Fruit fly (Drosophila melanogaster) whole organism, embryonic: Measurements from ENCODE around the gene CG31855.
A peak's percentile ranks its signal among the peaks of the same experiment; 100 is the strongest.

Source experiments
- ATbp ChIP-seq: fragments of 200-800 bp; sonication (Bioruptor generic); optimal IDR thresholded peaks from 2 replicates; lab custom pipeline; 2017; ENCODE audit warnings: missing biosample characterization, mild to moderate bottlenecking, missing genetic modification characterization, missing genetic modification reagents
- CG10147 ChIP-seq: fragments of 200-800 bp; sonication (Bioruptor generic); optimal IDR thresholded peaks from 2 replicates; lab custom pipeline; 2019; ENCODE audit warnings: missing biosample characterization, mild to moderate bottlenecking, missing genetic modification characterization, moderate library complexity
- CG10267 ChIP-seq: fragments of 200-800 bp; sonication (Bioruptor generic); optimal IDR thresholded peaks from 2 replicates; lab custom pipeline; 2018; ENCODE audit warnings: missing biosample characterization, mild to moderate bottlenecking, missing genetic modification characterization, moderate library complexity
- CG10366 ChIP-seq: fragments of 200-800 bp; sonication (Bioruptor generic); IDR thresholded peaks from 2 replicates; pipeline ENCODE4 v1.3.6; 2022; ENCODE audit warnings: missing biosample characterization, missing genetic modification characterization
- CG10654 ChIP-seq: fragments of 200-800 bp; sonication (Bioruptor generic); optimal IDR thresholded peaks from 2 replicates; lab custom pipeline; 2016; ENCODE audit warnings: missing biosample characterization, missing genetic modification characterization
- CG11085 ChIP-seq: fragments of 200-800 bp; sonication (Bioruptor generic); IDR thresholded peaks from 2 replicates; pipeline ENCODE4 v1.3.6; 2022; ENCODE audit warnings: missing biosample characterization, missing genetic modification characterization
- CG12155 ChIP-seq: fragments of 200-800 bp; sonication (Bioruptor generic); optimal IDR thresholded peaks from 3 replicates; lab custom pipeline; 2016; ENCODE audit warnings: missing biosample characterization, missing genetic modification characterization
- CG12391 ChIP-seq: fragments of 200-800 bp; sonication (Bioruptor generic); optimal IDR thresholded peaks from 3 replicates; lab custom pipeline; 2018; ENCODE audit warnings: missing biosample characterization, mild to moderate bottlenecking, missing genetic modification characterization, moderate library complexity
- CG13624 ChIP-seq: fragments of 200-800 bp; sonication (Bioruptor generic); optimal IDR thresholded peaks from 2 replicates; lab custom pipeline; 2016; ENCODE audit warnings: missing biosample characterization, missing genetic modification characterization
- CG1602 ChIP-seq: fragments of 200-800 bp; sonication (Bioruptor generic); optimal IDR thresholded peaks from 3 replicates; lab custom pipeline; 2016; ENCODE audit warnings: missing biosample characterization, missing genetic modification characterization
- CG17186 ChIP-seq: fragments of 200-800 bp; sonication (Bioruptor generic); optimal IDR thresholded peaks from 3 replicates; lab custom pipeline; 2017; ENCODE audit warnings: missing biosample characterization, missing genetic modification reagents, missing genetic modification characterization
- CG17359 ChIP-seq: fragments of 200-800 bp; sonication (Bioruptor generic); optimal IDR thresholded peaks from 3 replicates; lab custom pipeline; 2018; ENCODE audit warnings: missing biosample characterization, mild to moderate bottlenecking, missing genetic modification characterization, moderate library complexity
- CG33213 ChIP-seq: fragments of 200-800 bp; sonication (Bioruptor generic); optimal IDR thresholded peaks from 3 replicates; lab custom pipeline; 2016; ENCODE audit warnings: missing biosample characterization, missing genetic modification characterization
- CG3995 ChIP-seq: fragments of 200-800 bp; sonication (Bioruptor generic); optimal IDR thresholded peaks from 3 replicates; lab custom pipeline; 2016; ENCODE audit warnings: missing biosample characterization, missing genetic modification characterization
- CG4360 ChIP-seq: fragments of 200-800 bp; sonication (Bioruptor generic); IDR thresholded peaks from 2 replicates; pipeline ENCODE4 v1.3.6; 2022; ENCODE audit warnings: missing biosample characterization, missing genetic modification characterization
- CG5245 ChIP-seq: fragments of 200-800 bp; sonication (Bioruptor generic); optimal IDR thresholded peaks from 3 replicates; lab custom pipeline; 2016; ENCODE audit warnings: missing biosample characterization, missing genetic modification characterization
- CG6683 ChIP-seq: fragments of 200-800 bp; sonication (Bioruptor generic); optimal IDR thresholded peaks from 2 replicates; lab custom pipeline; 2017; ENCODE audit warnings: missing biosample characterization, mild to moderate bottlenecking, missing genetic modification characterization, missing genetic modification reagents
- CG8944 ChIP-seq: fragments of 200-800 bp; sonication (Bioruptor generic); optimal IDR thresholded peaks from 3 replicates; lab custom pipeline; 2016; ENCODE audit warnings: missing biosample characterization, missing genetic modification characterization
- CG9727 ChIP-seq: fragments of 200-800 bp; sonication (Bioruptor generic); optimal IDR thresholded peaks from 3 replicates; lab custom pipeline; 2017; ENCODE audit warnings: missing biosample characterization, mild to moderate bottlenecking, missing genetic modification characterization
- CrebB ChIP-seq: fragments of 200-800 bp; sonication (Bioruptor generic); optimal IDR thresholded peaks from 3 replicates; lab custom pipeline; 2018; ENCODE audit warnings: missing biosample characterization, mild to moderate bottlenecking, missing genetic modification characterization
- Dll ChIP-seq: fragments of 200-800 bp; sonication (Bioruptor generic); IDR thresholded peaks from 4 replicates; pipeline ENCODE4 v1.3.6; 2022; ENCODE audit warnings: missing biosample characterization, missing genetic modification characterization; ENCODE audit not compliant: partially characterized antibody
- Doc3 ChIP-seq: fragments of 200-800 bp; sonication (Bioruptor generic); IDR thresholded peaks from 3 replicates; pipeline ENCODE4 v1.3.6; 2022; ENCODE audit warnings: missing biosample characterization, missing genetic modification characterization; ENCODE audit not compliant: partially characterized antibody
- Dp ChIP-seq: fragments of 200-800 bp; sonication (Bioruptor generic); optimal IDR thresholded peaks from 2 replicates; lab custom pipeline; 2018; ENCODE audit warnings: missing biosample characterization, mild to moderate bottlenecking, missing genetic modification characterization, moderate library complexity
- Fer1 ChIP-seq: fragments of 200-800 bp; sonication (Bioruptor generic); optimal IDR thresholded peaks from 2 replicates; lab custom pipeline; 2017; ENCODE audit warnings: missing biosample characterization, mild to moderate bottlenecking, missing genetic modification characterization
- Fer2 ChIP-seq: fragments of 200-800 bp; sonication (Bioruptor generic); optimal IDR thresholded peaks from 2 replicates; lab custom pipeline; 2018; ENCODE audit warnings: missing biosample characterization, mild to moderate bottlenecking, missing genetic modification characterization, moderate library complexity
- HLH3B ChIP-seq: fragments of 200-800 bp; sonication (Bioruptor generic); IDR thresholded peaks from 2 replicates; pipeline ENCODE4 v1.3.6; 2022; ENCODE audit warnings: missing biosample characterization, missing genetic modification characterization
- Hr51 ChIP-seq, 2 experiments: fragments of 200-800 bp; sonication (Bioruptor generic); optimal IDR thresholded peaks; 2 replicates in 1 of 2; 3 replicates in 1 of 2; lab custom pipeline; 2016 to 2018; ENCODE audit warnings: missing biosample characterization in 2 of 2, missing genetic modification characterization in 2 of 2, mild to moderate bottlenecking in 1 of 2, moderate library complexity in 1 of 2
- Lpt ChIP-seq: fragments of >200 bp; optimal IDR thresholded peaks from 2 replicates; lab custom pipeline; 2018; ENCODE audit warnings: missing biosample characterization, missing genetic modification characterization
- Med ChIP-seq: fragments of 200-800 bp; sonication (Bioruptor generic); peaks from one replicate; lab custom pipeline; 2016; ENCODE audit warnings: missing biosample characterization, missing genetic modification characterization, mild to moderate bottlenecking, inconsistent platforms, moderate library complexity
- NC2α ChIP-seq: fragments of 200-800 bp; sonication (Bioruptor generic); optimal IDR thresholded peaks from 2 replicates; lab custom pipeline; 2016; ENCODE audit warnings: missing biosample characterization, missing genetic modification characterization
- Ptx1 ChIP-seq: fragments of 200-800 bp; sonication (Bioruptor generic); IDR thresholded peaks from 2 replicates; pipeline ENCODE4 v1.3.6; 2022; ENCODE audit warnings: missing biosample characterization, missing genetic modification characterization
- TFAM ChIP-seq: fragments of 200-800 bp; sonication (Bioruptor generic); optimal IDR thresholded peaks from 2 replicates; lab custom pipeline; 2017; ENCODE audit warnings: missing biosample characterization, missing genetic modification characterization, inconsistent platforms
- al ChIP-seq: fragments of 200-800 bp; sonication (Bioruptor generic); IDR thresholded peaks from 2 replicates; pipeline ENCODE4 v1.3.6; 2022; ENCODE audit warnings: missing biosample characterization, missing genetic modification characterization
- amos ChIP-seq: fragments of 200-800 bp; sonication (Bioruptor generic); IDR thresholded peaks from 2 replicates; pipeline ENCODE4 v1.3.6; 2022; ENCODE audit warnings: missing biosample characterization, missing genetic modification characterization; ENCODE audit not compliant: partially characterized antibody
- br ChIP-seq: fragments of >200 bp; optimal IDR thresholded peaks from 2 replicates; lab custom pipeline; 2017
- dmrt99B ChIP-seq: fragments of 200-800 bp; sonication (Bioruptor generic); optimal IDR thresholded peaks from 2 replicates; lab custom pipeline; 2018; ENCODE audit warnings: missing biosample characterization, mild to moderate bottlenecking, missing genetic modification characterization, moderate library complexity
- ems ChIP-seq: fragments of 200-800 bp; sonication (Bioruptor generic); optimal IDR thresholded peaks from 3 replicates; lab custom pipeline; 2016; ENCODE audit warnings: missing biosample characterization, missing genetic modification characterization
- en ChIP-seq: fragments of 200-800 bp; sonication (Bioruptor generic); optimal IDR thresholded peaks from 2 replicates; lab custom pipeline; 2016; ENCODE audit warnings: missing biosample characterization, missing genetic modification characterization
- ftz-f1 ChIP-seq: fragments of 200-800 bp; sonication (Bioruptor generic); optimal IDR thresholded peaks from 2 replicates; lab custom pipeline; 2016; ENCODE audit warnings: missing biosample characterization, missing genetic modification characterization
- gfzf ChIP-seq: fragments of 200-800 bp; sonication (Bioruptor generic); optimal IDR thresholded peaks from 2 replicates; lab custom pipeline; 2016; ENCODE audit warnings: missing biosample characterization, mild to moderate bottlenecking, missing genetic modification characterization, moderate library complexity
- hth ChIP-seq: fragments of >200 bp; optimal IDR thresholded peaks from 2 replicates; lab custom pipeline; 2017; ENCODE audit warnings: inconsistent platforms
- oc ChIP-seq: fragments of 200-800 bp; sonication (Bioruptor generic); optimal IDR thresholded peaks from 2 replicates; lab custom pipeline; 2018; ENCODE audit warnings: missing biosample characterization, mild to moderate bottlenecking, missing genetic modification characterization, moderate library complexity
- pan ChIP-seq, 4 experiments: fragments of >200 bp in 3 of 4; fragments of 200-800 bp in 1 of 4; sonication (Bioruptor generic) in 1 of 4; optimal IDR thresholded peaks in 3 of 4; IDR thresholded peaks in 1 of 4; 2 replicates each; pipeline versions ENCODE4 v1.3.6 to Lab custom; 2017 to 2022; ENCODE audit warnings: missing biosample characterization in 2 of 4, missing genetic modification characterization in 2 of 4, mixed read lengths in 1 of 4
- shn ChIP-seq: fragments of 200-800 bp; sonication (Bioruptor generic); optimal IDR thresholded peaks from 3 replicates; lab custom pipeline; 2016; ENCODE audit warnings: missing biosample characterization, missing genetic modification characterization
- slou ChIP-seq: fragments of 200-800 bp; sonication (Bioruptor generic); optimal IDR thresholded peaks from 3 replicates; lab custom pipeline; 2016; ENCODE audit warnings: missing biosample characterization, missing genetic modification characterization
- so ChIP-seq: fragments of 200-800 bp; sonication (Bioruptor generic); IDR thresholded peaks from 3 replicates; pipeline ENCODE4 v1.3.6; 2022; ENCODE audit warnings: missing biosample characterization, missing genetic modification characterization
- unpg ChIP-seq: fragments of 200-800 bp; sonication (Bioruptor generic); optimal IDR thresholded peaks from 3 replicates; lab custom pipeline; 2018; ENCODE audit warnings: missing biosample characterization, mild to moderate bottlenecking, missing genetic modification characterization, moderate library complexity
- usp ChIP-seq: fragments of >200 bp; optimal IDR thresholded peaks from 2 replicates; lab custom pipeline; 2017; ENCODE audit warnings: missing biosample characterization, missing genetic modification characterization
- vfl ChIP-seq: fragments of 200-800 bp; sonication (Bioruptor generic); optimal IDR thresholded peaks from 2 replicates; lab custom pipeline; 2016; ENCODE audit warnings: missing biosample characterization, missing genetic modification characterization
- zf30C ChIP-seq: fragments of 200-800 bp; sonication (Bioruptor generic); optimal IDR thresholded peaks from 3 replicates; lab custom pipeline; 2018; ENCODE audit warnings: missing biosample characterization, mild to moderate bottlenecking, missing genetic modification characterization

CG31855 gene

dm6 chr2L:13378488-13378964 is 9.5 kb downstream of the CG31855 start, which contains the start of the genes CG9302 and beta'COP (continued):
- peak in 1 of 2 experiments; percentile 72 for TF ChIP-seq pan (optimal IDR thresholded peaks at IDR 0.05; lab: Kevin White, UChicago)
- peak; percentile 47 to 72 for TF ChIP-seq pan (GFP tag; optimal IDR thresholded peaks at IDR 0.05 in 1 of 2, IDR thresholded peaks at IDR 0.05 in 1 of 2)
- TF ChIP-seq ems (GFP tag; lab: Kevin White, UChicago) = no peak
- TF ChIP-seq CG17186 (GFP tag; lab: Kevin White, UChicago) = peak; percentile 9
- TF ChIP-seq unpg = peak; percentile 58
- no peak for TF ChIP-seq zf30C (GFP tag; lab: Kevin White, UChicago)
- TF ChIP-seq CG12155 (GFP tag; lab: Kevin White, UChicago) = peak; percentile 77
- peak; percentile 60 for TF ChIP-seq Fer1
- peak; percentile 78 for TF ChIP-seq CG10147
- peak; percentile 49 for TF ChIP-seq CG1602 (GFP tag; lab: Kevin White, UChicago)
- peak; percentile 62 for TF ChIP-seq CG17359 (tag; lab: Kevin White, UChicago)
- peak; percentile 59; the same call in 1 of the 2 replicates for TF ChIP-seq al (GFP tag; lab: Robert Waterston, UW)
- peak in 1 of 2 experiments; percentile 38 for TF ChIP-seq Hr51 (GFP tag; optimal IDR thresholded peaks at IDR 0.05; lab: Kevin White, UChicago)
- TF ChIP-seq dmrt99B (tag; lab: Kevin White, UChicago) = no peak
- no peak for TF ChIP-seq hth (lab: Kevin White, UChicago)
- peak; percentile 57 for TF ChIP-seq Doc3 (GFP tag; lab: Robert Waterston, UW)
- TF ChIP-seq ATbp (GFP tag; lab: Kevin White, UChicago) = no peak
- peak; percentile 9 for TF ChIP-seq shn
- peak; percentile 14 for TF ChIP-seq CG6683 (GFP tag; lab: Kevin White, UChicago)
- no peak for TF ChIP-seq oc (tag; lab: Kevin White, UChicago)
- no peak for TF ChIP-seq so (GFP tag; lab: Robert Waterston, UW)
- peak; percentile 5 for TF ChIP-seq Dp (GFP tag; lab: Kevin White, UChicago)
- TF ChIP-seq CG4360 = no peak
- TF ChIP-seq Ptx1 (GFP tag; lab: Robert Waterston, UW) = peak; percentile 70
- TF ChIP-seq CG10654 (GFP tag; lab: Kevin White, UChicago) = peak; percentile 53
- peak; percentile 85 for TF ChIP-seq CG12391 (tag; lab: Kevin White, UChicago)
- TF ChIP-seq slou (GFP tag; lab: Kevin White, UChicago) = peak; percentile 81
- no peak for TF ChIP-seq gfzf (GFP tag; lab: Kevin White, UChicago)
- TF ChIP-seq CG10366 (GFP tag; lab: Robert Waterston, UW) = peak; percentile 41; the same call in 1 of the 2 replicates
- peak; percentile 31 for TF ChIP-seq CG5245 (GFP tag; lab: Kevin White, UChicago)
- TF ChIP-seq ftz-f1 (GFP tag; lab: Kevin White, UChicago) = no peak
- TF ChIP-seq en (GFP tag; lab: Kevin White, UChicago) = no peak
- TF ChIP-seq Fer2 (tag; lab: Kevin White, UChicago) = peak; percentile 73
- TF ChIP-seq usp (GFP tag; lab: Kevin White, UChicago) = no peak
- TF ChIP-seq br (lab: Kevin White, UChicago) = no peak
- peak; percentile 3 for TF ChIP-seq CG13624 (GFP tag; lab: Kevin White, UChicago)
- TF ChIP-seq CG33213 (GFP tag; lab: Kevin White, UChicago) = peak; percentile 14
- peak; percentile 76 for TF ChIP-seq Dll (GFP tag; lab: Robert Waterston, UW)
- peak; percentile 21 for TF ChIP-seq CG3995 (GFP tag; lab: Kevin White, UChicago)
- TF ChIP-seq CG8944 = peak; percentile 43
- peak; percentile 78 for TF ChIP-seq CG9727 (GFP tag; lab: Kevin White, UChicago)
- no peak for TF ChIP-seq HLH3B (GFP tag; lab: Robert Waterston, UW)
- no peak for TF ChIP-seq Lpt (GFP tag; lab: Kevin White, UChicago)
- TF ChIP-seq CrebB = no peak
- TF ChIP-seq CG11085 (GFP tag; lab: Robert Waterston, UW) = peak; percentile 50; the same call in 1 of the 2 replicates
- no peak for TF ChIP-seq TFAM (GFP tag; lab: Kevin White, UChicago)
- TF ChIP-seq NC2α (GFP tag; lab: Kevin White, UChicago) = no peak
- TF ChIP-seq amos (GFP tag; lab: Robert Waterston, UW) = peak; percentile 63
- peak; percentile 19 for TF ChIP-seq vfl (GFP tag; lab: Kevin White, UChicago)
- TF ChIP-seq Med (GFP tag; lab: Kevin White, UChicago) = peak; percentile 84
- TF ChIP-seq CG10267 (tag; lab: Kevin White, UChicago) = peak; percentile 70
